Fruit fly (Drosophila melanogaster) whole organism, embryonic: ENCODE measurements around the gene CG31219.
A peak's percentile ranks its signal among the peaks of the same experiment; 100 is the strongest.

Source experiments
- Adf1 ChIP-seq: fragments of 200-800 bp; sonication (Bioruptor generic); IDR thresholded peaks from 2 replicates; pipeline ENCODE4 v1.3.6; 2022; ENCODE audit warnings: missing biosample characterization, missing genetic modification characterization
- CG11093 ChIP-seq: fragments of 200-800 bp; sonication (Bioruptor generic); IDR thresholded peaks from 3 replicates; pipeline ENCODE4 v1.3.6; 2022; ENCODE audit warnings: missing biosample characterization, missing genetic modification characterization
- CG13296 ChIP-seq: fragments of 200-800 bp; sonication (Bioruptor generic); optimal IDR thresholded peaks from 3 replicates; lab custom pipeline; 2018; ENCODE audit warnings: missing biosample characterization, mild to moderate bottlenecking, missing genetic modification characterization
- CG15269 ChIP-seq: fragments of 200-800 bp; sonication (Bioruptor generic); optimal IDR thresholded peaks from 2 replicates; lab custom pipeline; 2018; ENCODE audit warnings: missing biosample characterization, mild to moderate bottlenecking, missing genetic modification characterization, moderate library complexity
- CG16779 ChIP-seq: fragments of 200-800 bp; sonication (Bioruptor generic); IDR thresholded peaks from 2 replicates; pipeline ENCODE4 v1.3.6; 2022; ENCODE audit warnings: missing biosample characterization, missing genetic modification characterization
- CG17186 ChIP-seq: fragments of 200-800 bp; sonication (Bioruptor generic); optimal IDR thresholded peaks from 3 replicates; lab custom pipeline; 2017; ENCODE audit warnings: missing biosample characterization, missing genetic modification reagents, missing genetic modification characterization
- CG17385 ChIP-seq: fragments of 200-800 bp; sonication (Bioruptor generic); optimal IDR thresholded peaks from 3 replicates; lab custom pipeline; 2018; ENCODE audit warnings: missing biosample characterization, mild to moderate bottlenecking, missing genetic modification characterization
- CG1832 ChIP-seq: fragments of 200-800 bp; sonication (Bioruptor generic); optimal IDR thresholded peaks from 2 replicates; lab custom pipeline; 2017; ENCODE audit warnings: missing biosample characterization, mild to moderate bottlenecking, missing genetic modification characterization, inconsistent platforms
- CG2116 ChIP-seq: fragments of 200-800 bp; sonication (Bioruptor generic); optimal IDR thresholded peaks from 3 replicates; lab custom pipeline; 2018; ENCODE audit warnings: missing biosample characterization, mild to moderate bottlenecking, missing genetic modification characterization
- CG32532 ChIP-seq: fragments of 200-800 bp; sonication (Bioruptor generic); IDR thresholded peaks from 2 replicates; pipeline ENCODE4 v1.3.6; 2022; ENCODE audit warnings: missing biosample characterization, missing genetic modification characterization
- CG3838 ChIP-seq: fragments of 200-800 bp; sonication (Bioruptor generic); optimal IDR thresholded peaks from 3 replicates; lab custom pipeline; 2016; ENCODE audit warnings: missing biosample characterization, missing genetic modification characterization
- CG4424 ChIP-seq: fragments of 200-800 bp; sonication (Bioruptor generic); optimal IDR thresholded peaks from 3 replicates; lab custom pipeline; 2016; ENCODE audit warnings: missing biosample characterization, missing genetic modification characterization
- CG4617 ChIP-seq: fragments of 200-800 bp; sonication (Bioruptor generic); optimal IDR thresholded peaks from 3 replicates; lab custom pipeline; 2016; ENCODE audit warnings: missing biosample characterization, missing genetic modification characterization, borderline replicate concordance
- CG5245 ChIP-seq: fragments of 200-800 bp; sonication (Bioruptor generic); optimal IDR thresholded peaks from 3 replicates; lab custom pipeline; 2016; ENCODE audit warnings: missing biosample characterization, missing genetic modification characterization
- CG7271 ChIP-seq: fragments of 200-800 bp; sonication (Bioruptor generic); optimal IDR thresholded peaks from 2 replicates; lab custom pipeline; 2018; ENCODE audit warnings: missing biosample characterization, mild to moderate bottlenecking, missing genetic modification characterization, moderate library complexity
- CG8765 ChIP-seq: fragments of 200-800 bp; sonication (Bioruptor generic); IDR thresholded peaks from 2 replicates; pipeline ENCODE4 v1.3.6; 2022; ENCODE audit warnings: missing biosample characterization, missing genetic modification characterization
- D19A ChIP-seq: fragments of 200-800 bp; optimal IDR thresholded peaks from 3 replicates; lab custom pipeline; 2019; ENCODE audit warnings: missing biosample characterization, mild to moderate bottlenecking, missing genetic modification characterization, moderate library complexity
- Dip3 ChIP-seq: fragments of 200-800 bp; sonication (Bioruptor generic); optimal IDR thresholded peaks from 3 replicates; lab custom pipeline; 2016; ENCODE audit warnings: missing biosample characterization, missing genetic modification characterization
- Meics ChIP-seq: fragments of 200-800 bp; sonication (Bioruptor generic); optimal IDR thresholded peaks from 2 replicates; lab custom pipeline; 2017; ENCODE audit warnings: missing biosample characterization, mild to moderate bottlenecking, missing genetic modification characterization
- NC2α ChIP-seq: fragments of 200-800 bp; sonication (Bioruptor generic); optimal IDR thresholded peaks from 2 replicates; lab custom pipeline; 2016; ENCODE audit warnings: missing biosample characterization, missing genetic modification characterization
- NC2β ChIP-seq: fragments of 200-800 bp; sonication (Bioruptor generic); optimal IDR thresholded peaks from 2 replicates; lab custom pipeline; 2016; ENCODE audit warnings: missing biosample characterization, missing genetic modification characterization
- Nf-YB ChIP-seq: fragments of 200-800 bp; sonication (Bioruptor generic); optimal IDR thresholded peaks from 3 replicates; lab custom pipeline; 2019; ENCODE audit warnings: missing biosample characterization, mild to moderate bottlenecking, missing genetic modification characterization, moderate library complexity
- Opbp ChIP-seq: fragments of 200-800 bp; sonication (Bioruptor generic); IDR thresholded peaks from 3 replicates; pipeline ENCODE4 v1.3.6; 2022; ENCODE audit warnings: missing biosample characterization, missing genetic modification characterization; ENCODE audit not compliant: partially characterized antibody
- Rx ChIP-seq: fragments of 200-800 bp; sonication (Bioruptor generic); IDR thresholded peaks from 2 replicates; pipeline ENCODE4 v1.3.6; 2022; ENCODE audit warnings: missing biosample characterization, missing genetic modification characterization
- Sin3A ChIP-seq: fragments of >200 bp; optimal IDR thresholded peaks from 2 replicates; lab custom pipeline; 2018
- Usf ChIP-seq: fragments of 200-800 bp; sonication (Bioruptor generic); optimal IDR thresholded peaks from 2 replicates; lab custom pipeline; 2017; ENCODE audit warnings: missing genotype, missing biosample characterization, missing genetic modification characterization
- Vsx1 ChIP-seq: fragments of 200-800 bp; sonication (Bioruptor generic); optimal IDR thresholded peaks from 2 replicates; lab custom pipeline; 2017; ENCODE audit warnings: missing biosample characterization, mild to moderate bottlenecking, missing genetic modification characterization, missing genetic modification reagents
- Xrp1 ChIP-seq: fragments of 200-800 bp; sonication (Bioruptor generic); IDR thresholded peaks from 2 replicates; pipeline ENCODE4 v1.3.6; 2022; ENCODE audit warnings: missing biosample characterization, missing genetic modification characterization
- abd-A ChIP-seq: fragments of 200-800 bp; sonication (Bioruptor generic); optimal IDR thresholded peaks from 3 replicates; lab custom pipeline; 2019; ENCODE audit warnings: missing biosample characterization, mild to moderate bottlenecking, missing genetic modification characterization, moderate library complexity
- ase ChIP-seq: fragments of 200-800 bp; sonication (Bioruptor generic); IDR thresholded peaks from 3 replicates; pipeline ENCODE4 v1.3.6; 2022; ENCODE audit warnings: missing biosample characterization, missing genetic modification characterization
- bsh ChIP-seq, 2 experiments: fragments of 200-800 bp; sonication (Bioruptor generic); optimal IDR thresholded peaks; 2 replicates each; lab custom pipeline; 2017 to 2018; ENCODE audit warnings: mild to moderate bottlenecking in 2 of 2, missing biosample characterization in 2 of 2, missing genetic modification characterization in 2 of 2, moderate library complexity in 1 of 2
- chif ChIP-seq, 2 experiments: fragments of 200-800 bp; sonication (Bioruptor generic); optimal IDR thresholded peaks; 3 replicates each; lab custom pipeline; 2016; ENCODE audit warnings: missing biosample characterization in 2 of 2, missing genetic modification characterization in 2 of 2
- crc ChIP-seq: fragments of 200-800 bp; sonication (Bioruptor generic); optimal IDR thresholded peaks from 2 replicates; lab custom pipeline; 2016; ENCODE audit warnings: missing biosample characterization, missing genetic modification characterization
- dpn ChIP-seq, 2 experiments: fragments of 200-800 bp; sonication (Bioruptor generic); optimal IDR thresholded peaks; 3 replicates each; lab custom pipeline; 2016; ENCODE audit warnings: missing biosample characterization in 2 of 2, missing genetic modification characterization in 2 of 2
- dysf ChIP-seq: fragments of 200-800 bp; sonication (Bioruptor generic); IDR thresholded peaks from 3 replicates; pipeline ENCODE4 v1.3.6; 2022; ENCODE audit warnings: missing biosample characterization, missing genetic modification characterization
- esg ChIP-seq: fragments of 200-800 bp; sonication (Bioruptor generic); conservative IDR thresholded peaks from 2 replicates; pipeline ENCODE4 v1.3.6; 2022; ENCODE audit warnings: missing biosample characterization, missing genetic modification characterization
- gro ChIP-seq: fragments of 200-800 bp; sonication (Bioruptor generic); optimal IDR thresholded peaks from 2 replicates; lab custom pipeline; 2016; ENCODE audit warnings: missing biosample characterization, missing genetic modification characterization
- knrl ChIP-seq: fragments of 200-800 bp; sonication (Bioruptor generic); IDR thresholded peaks from 3 replicates; pipeline ENCODE4 v1.3.6; 2022; ENCODE audit warnings: missing biosample characterization, missing genetic modification characterization; ENCODE audit not compliant: partially characterized antibody
- lbe ChIP-seq: fragments of 200-800 bp; sonication (Bioruptor generic); optimal IDR thresholded peaks from 2 replicates; lab custom pipeline; 2016; ENCODE audit warnings: missing biosample characterization, mild to moderate bottlenecking, missing genetic modification characterization
- lilli ChIP-seq: fragments of 200-800 bp; sonication (Bioruptor generic); optimal IDR thresholded peaks from 3 replicates; lab custom pipeline; 2016; ENCODE audit warnings: missing biosample characterization, missing genetic modification characterization
- luna ChIP-seq: fragments of 200-800 bp; sonication (Bioruptor generic); optimal IDR thresholded peaks from 2 replicates; lab custom pipeline; 2016; ENCODE audit warnings: missing biosample characterization, missing genetic modification characterization
- pho ChIP-seq: fragments of 200-800 bp; sonication (Bioruptor generic); optimal IDR thresholded peaks from 2 replicates; lab custom pipeline; 2016; ENCODE audit warnings: missing biosample characterization, missing genetic modification characterization
- phol ChIP-seq: fragments of 200-800 bp; sonication (Bioruptor generic); optimal IDR thresholded peaks from 3 replicates; lab custom pipeline; 2018; ENCODE audit warnings: missing biosample characterization, mild to moderate bottlenecking, missing genetic modification characterization, moderate library complexity
- ranshi ChIP-seq: fragments of 200-800 bp; sonication (Bioruptor generic); IDR thresholded peaks from 2 replicates; pipeline ENCODE4 v1.3.6; 2022; ENCODE audit warnings: missing biosample characterization, missing genetic modification characterization
- repo ChIP-seq: fragments of 200-800 bp; sonication (Bioruptor generic); optimal IDR thresholded peaks from 2 replicates; lab custom pipeline; 2016; ENCODE audit warnings: missing biosample characterization, missing genetic modification characterization
- sim ChIP-seq: fragments of 200-800 bp; sonication (Bioruptor generic); IDR thresholded peaks from 2 replicates; pipeline ENCODE4 v1.3.6; 2022; ENCODE audit warnings: missing biosample characterization, missing genetic modification characterization
- sna ChIP-seq: fragments of 200-800 bp; sonication (Bioruptor generic); IDR thresholded peaks from 2 replicates; pipeline ENCODE4 v1.3.6; 2022; ENCODE audit warnings: missing biosample characterization, missing genetic modification characterization; ENCODE audit not compliant: partially characterized antibody
- sob ChIP-seq: fragments of 200-800 bp; sonication (Bioruptor generic); IDR thresholded peaks from 2 replicates; pipeline ENCODE4 v1.3.6; 2022; ENCODE audit warnings: missing biosample characterization, missing genetic modification characterization
- sqz ChIP-seq: fragments of 200-800 bp; sonication (Bioruptor generic); optimal IDR thresholded peaks from 3 replicates; lab custom pipeline; 2018; ENCODE audit warnings: missing biosample characterization, mild to moderate bottlenecking, missing genetic modification characterization
- sug ChIP-seq: fragments of 200-800 bp; optimal IDR thresholded peaks from 2 replicates; lab custom pipeline; 2019; ENCODE audit warnings: missing biosample characterization, mild to moderate bottlenecking, missing genetic modification characterization, moderate library complexity
- usp ChIP-seq: fragments of >200 bp; optimal IDR thresholded peaks from 2 replicates; lab custom pipeline; 2017; ENCODE audit warnings: missing biosample characterization, missing genetic modification characterization

Gene CG31219

dm6 chr3R:19648289-19648916 is 2.4 kb upstream of the CG31219 start, which contains the start of the genes CG6195 and CG31220 (continued):
- TF ChIP-seq Meics: no peak
- TF ChIP-seq phol (tag; lab: Kevin White, UChicago): no peak
- TF ChIP-seq luna: no peak
- TF ChIP-seq sna: 0 out of 2 replicates have a peak, but pooled peaks have one; percentile 11
- no peak for TF ChIP-seq CG7271 (tag; lab: Kevin White, UChicago)
- TF ChIP-seq CG4424 (GFP tag; lab: Kevin White, UChicago): no peak
- no peak for TF ChIP-seq Vsx1
- peak; percentile 89 for TF ChIP-seq CG5245 (GFP tag; lab: Kevin White, UChicago)
- no peak for TF ChIP-seq NC2α (GFP tag; lab: Kevin White, UChicago)
- no peak for TF ChIP-seq Dip3 (GFP tag; lab: Kevin White, UChicago)
- 0 out of 3 replicates have a peak, but pooled peaks have one; percentile 24 for TF ChIP-seq dysf (GFP tag; lab: Robert Waterston, UW)
- peak; percentile 2 for TF ChIP-seq CG4617
- TF ChIP-seq lilli (GFP tag; lab: Kevin White, UChicago): peak; percentile 8
- no peak for TF ChIP-seq CG13296 (GFP tag; lab: Kevin White, UChicago)
- TF ChIP-seq Nf-YB: no peak
- no peak for TF ChIP-seq CG8765
- no peak for TF ChIP-seq CG1832 (GFP tag; lab: Kevin White, UChicago)
- no peak for TF ChIP-seq CG3838
- no peak for TF ChIP-seq sqz (GFP tag; lab: Kevin White, UChicago)
- no peak for TF ChIP-seq CG15269 (tag; lab: Kevin White, UChicago)
- TF ChIP-seq NC2β: peak; percentile 34
- TF ChIP-seq sob (GFP tag; lab: Robert Waterston, UW): 0 out of 2 replicates have a peak, but pooled peaks have one; percentile 28
- TF ChIP-seq abd-A (tag; lab: Kevin White, UChicago): no peak
- no peak; the same call in 1 of the 3 replicates for TF ChIP-seq knrl
- no peak for TF ChIP-seq Adf1 (GFP tag; lab: Robert Waterston, UW)
- TF ChIP-seq CG2116 (GFP tag; lab: Kevin White, UChicago): peak; percentile 45
- TF ChIP-seq Rx (GFP tag; lab: Robert Waterston, UW): no peak
- no peak for TF ChIP-seq Opbp (GFP tag; lab: Robert Waterston, UW)
- TF ChIP-seq pho (GFP tag; lab: Kevin White, UChicago): no peak
- peak; percentile 44 to 49 for TF ChIP-seq dpn (GFP tag; optimal IDR thresholded peaks at IDR 0.05; lab: Kevin White, UChicago)
- no peak for TF ChIP-seq gro (GFP tag; lab: Kevin White, UChicago)
- TF ChIP-seq sim (GFP tag; lab: Robert Waterston, UW): no peak
- TF ChIP-seq CG32532 (GFP tag; lab: Robert Waterston, UW): peak; percentile 70; the same call in 1 of the 2 replicates
- TF ChIP-seq ase: no peak
- TF ChIP-seq chif (GFP tag; optimal IDR thresholded peaks at IDR 0.05; lab: Kevin White, UChicago): peak; percentile 14 to 35
- no peak for TF ChIP-seq Usf
- peak; percentile 48 for TF ChIP-seq Sin3A (lab: Kevin White, UChicago)
- TF ChIP-seq ranshi (GFP tag; lab: Robert Waterston, UW): no peak
- no peak for TF ChIP-seq crc (GFP tag; lab: Kevin White, UChicago)
- no peak for TF ChIP-seq D19A (tag; lab: Kevin White, UChicago)
- TF ChIP-seq CG17186 (GFP tag; lab: Kevin White, UChicago): peak; percentile 14
- TF ChIP-seq sug (tag; lab: Kevin White, UChicago): peak; percentile 12
- no peak for TF ChIP-seq usp
- TF ChIP-seq esg (GFP tag; lab: Robert Waterston, UW): no peak
- no peak for TF ChIP-seq repo (GFP tag; lab: Kevin White, UChicago)
- TF ChIP-seq Xrp1 (GFP tag; lab: Robert Waterston, UW): no peak
- TF ChIP-seq CG17385 (GFP tag; lab: Kevin White, UChicago): no peak
- TF ChIP-seq CG16779 (GFP tag; lab: Robert Waterston, UW): no peak
- peak in 1 of 2 experiments; percentile 23 for TF ChIP-seq bsh (GFP tag; optimal IDR thresholded peaks at IDR 0.05; lab: Kevin White, UChicago)
- no peak for TF ChIP-seq lbe (GFP tag; lab: Kevin White, UChicago)
- TF ChIP-seq CG11093 (GFP tag; lab: Robert Waterston, UW): no peak
